Worm (Caenorhabditis elegans): ENCODE results near the gene btb-19.

The btb-19 gene

ce11 chrII:14497848-14498247 lies 24.1 kb downstream of the btb-19 start, which contains the start of gene dhs-8:
TSS of gene dhs-8 (plus strand) at chrII:14498026.
- TF ChIP-seq nhr-23 (tag; optimal IDR thresholded peaks at IDR 0.05), result no peak
- no peak for TF ChIP-seq aly-2 (tag; optimal IDR thresholded peaks at IDR 0.05)
- TF ChIP-seq nhr-43 (tag; optimal IDR thresholded peaks at IDR 0.05; ENCODE audit: poor library complexity, severe bottlenecking), result peak; percentile 15

DNA sequence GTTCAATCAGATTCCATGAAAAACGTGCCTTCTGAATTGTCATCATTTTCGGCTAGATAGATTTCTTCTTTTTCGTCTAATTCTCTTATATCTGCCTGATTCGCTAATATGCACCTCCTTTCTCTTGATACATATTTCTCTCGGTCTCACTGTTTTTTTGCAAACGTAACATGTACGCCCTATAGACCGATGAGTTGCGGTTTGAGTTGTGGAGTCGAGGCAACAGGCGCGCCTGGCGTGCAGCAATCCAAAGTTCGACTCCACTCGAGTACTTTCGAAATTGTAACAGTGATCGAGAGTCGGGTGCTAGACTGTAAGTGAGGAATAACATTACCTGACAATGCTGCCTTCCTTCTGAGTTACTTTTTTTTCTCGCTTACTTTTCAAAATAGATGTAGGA lies 25.1 kb downstream of the btb-19 start:
- TF ChIP-seq pqm-1 (tag; optimal IDR thresholded peaks at IDR 0.05) (peak; percentile 46), mdl-1 (tag; optimal IDR thresholded peaks at IDR 0.05) (no peak), lsy-12 (tag; optimal IDR thresholded peaks at IDR 0.05) (peak; percentile 83), ztf-11 (tag; optimal IDR thresholded peaks at IDR 0.05) (peak; percentile 34), eor-1 (tag; optimal IDR thresholded peaks at IDR 0.05) (no peak), nhr-43 (tag; optimal IDR thresholded peaks at IDR 0.05; ENCODE audit: poor library complexity, severe bottlenecking) (peak; percentile 90), jun-1 (tag; optimal IDR thresholded peaks at IDR 0.05) (peak; percentile 56), elt-1 (tag; optimal IDR thresholded peaks at IDR 0.05) (peak; percentile 17), lin-39 (tag; optimal IDR thresholded peaks at IDR 0.05) (peak; percentile 88), sea-2 (GFP tag; optimal IDR thresholded peaks at IDR 0.05) (no peak), R02D3.7 (tag; optimal IDR thresholded peaks at IDR 0.05) (peak; percentile 44), skn-1 (tag; optimal IDR thresholded peaks at IDR 0.05) (peak; percentile 86), fkh-10 (GFP tag; optimal IDR thresholded peaks at IDR 0.05) (no peak), nhr-11 (tag; optimal IDR thresholded peaks at IDR 0.05) (no peak), pha-4 (tag; optimal IDR thresholded peaks at IDR 0.05) (peak; percentile 87), nfya-1 (tag; optimal IDR thresholded peaks at IDR 0.05; ENCODE audit: insufficient read depth) (peak; percentile 72), elt-3 (tag; optimal IDR thresholded peaks at IDR 0.05) (peak in 1 of 3 experiments; percentile 55), nhr-76 (tag; optimal IDR thresholded peaks at IDR 0.05) (no peak), egl-5 (tag; optimal IDR thresholded peaks at IDR 0.05) (no peak), mml-1 (tag; optimal IDR thresholded peaks at IDR 0.05) (no peak), elt-2 (tag; optimal IDR thresholded peaks at IDR 0.05) (peak; percentile 64), egl-27 (tag; optimal IDR thresholded peaks at IDR 0.05) (peak; percentile 77), nhr-28 (tag; optimal IDR thresholded peaks at IDR 0.05) (no peak), hmg-11 (tag; optimal IDR thresholded peaks at IDR 0.05) (peak; percentile 88), unc-62 (GFP tag; optimal IDR thresholded peaks at IDR 0.05) (peak; percentile 44), nhr-23 (tag; optimal IDR thresholded peaks at IDR 0.05) (peak; percentile 64), nhr-237 (tag; optimal IDR thresholded peaks at IDR 0.05) (no peak), ceh-9 (tag; optimal IDR thresholded peaks at IDR 0.05) (no peak), fkh-2 (tag; optimal IDR thresholded peaks at IDR 0.05) (no peak), ceh-82 (tag; optimal IDR thresholded peaks at IDR 0.05) (no peak), snpc-4 (tag; optimal IDR thresholded peaks at IDR 0.05) (peak; percentile 84), ama-1 (optimal IDR thresholded peaks at IDR 0.05) (peak; percentile 66), aly-2 (tag; optimal IDR thresholded peaks at IDR 0.05) (no peak), ztf-4 (tag; optimal IDR thresholded peaks at IDR 0.05) (no peak), fos-1 (tag; optimal IDR thresholded peaks at IDR 0.05) (peak; percentile 23), lin-15B (tag; optimal IDR thresholded peaks at IDR 0.05) (peak; percentile 9), ZK546.5 (tag; optimal IDR thresholded peaks at IDR 0.05) (no peak), nhr-77 (tag; optimal IDR thresholded peaks at IDR 0.05) (peak; percentile 84), unc-39 (tag; optimal IDR thresholded peaks at IDR 0.05) (no peak), daf-12 (tag; optimal IDR thresholded peaks at IDR 0.05) (no peak), nhr-12 (tag; optimal IDR thresholded peaks at IDR 0.05) (no peak), nhr-67 (tag; optimal IDR thresholded peaks at IDR 0.05) (no peak), nhr-25 (tag; optimal IDR thresholded peaks at IDR 0.05) (peak; percentile 88), zag-1 (tag; optimal IDR thresholded peaks at IDR 0.05) (no peak), ceh-28 (tag; optimal IDR thresholded peaks at IDR 0.05) (peak; percentile 9), ceh-16 (tag; optimal IDR thresholded peaks at IDR 0.05) (no peak), tbx-2 (tag; optimal IDR thresholded peaks at IDR 0.05) (peak; percentile 76)
